Worm (Caenorhabditis elegans): Measurements from ENCODE around the gene mlp-1.

The mlp-1 gene

DNA sequence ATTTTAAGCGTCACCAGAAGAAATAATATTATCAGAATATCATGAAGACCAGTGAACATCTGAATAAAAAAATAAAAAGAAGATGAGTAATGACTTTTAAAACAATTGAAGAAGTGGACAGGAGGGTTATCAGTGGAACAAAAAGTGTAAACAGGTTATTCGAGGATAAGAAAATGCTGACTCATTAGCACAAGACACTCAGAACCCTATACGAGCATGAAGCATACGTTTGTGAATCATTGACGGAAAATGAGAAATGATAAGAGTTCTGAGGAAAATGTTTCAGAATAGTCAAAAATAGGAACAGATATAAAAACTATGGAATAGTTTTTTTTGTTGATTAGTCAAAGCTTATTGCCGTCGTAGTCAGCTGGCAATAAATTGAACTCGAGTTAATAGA, 42.0 kb downstream of the mlp-1 start, which contains the start of gene zmp-1:
zmp-1 (minus strand) TSS at position 101 of the 400 bp plus-strand sequence.
- no peak for TF ChIP-seq ztf-29 (GFP tag; IDR thresholded peaks at IDR 0.05)
- no peak for TF ChIP-seq cog-1 (tag; optimal IDR thresholded peaks at IDR 0.05)
- TF ChIP-seq flt-1 (GFP tag; IDR thresholded peaks at IDR 0.05), result no peak
- TF ChIP-seq ref-1 (GFP tag; conservative IDR thresholded peaks at IDR 0.05), result no peak
- TF ChIP-seq med-1 (GFP tag; optimal IDR thresholded peaks at IDR 0.05; ENCODE audit: insufficient read depth), result no peak
- TF ChIP-seq ztf-23 (GFP tag; IDR thresholded peaks at IDR 0.05), result no peak
- no peak for TF ChIP-seq tab-1 (GFP tag; IDR thresholded peaks at IDR 0.05)
- TF ChIP-seq T22C8.4 (GFP tag; IDR thresholded peaks at IDR 0.05), result no peak
- no peak for TF ChIP-seq klf-2 (GFP tag; conservative IDR thresholded peaks at IDR 0.05)

- TF ChIP-seq tab-1 (GFP tag; IDR thresholded peaks at IDR 0.05) (0 out of 2 replicates have a peak, but pooled peaks have one; percentile 23), T22C8.4 (GFP tag; IDR thresholded peaks at IDR 0.05) (no peak)
Measured at ce11 chrIII:5931433-5931994, 43.3 kb downstream of the mlp-1 start, which contains the start of gene EGAP1.5. Gene EGAP1.5 (plus strand): TSS chrIII:5931721.

DNA sequence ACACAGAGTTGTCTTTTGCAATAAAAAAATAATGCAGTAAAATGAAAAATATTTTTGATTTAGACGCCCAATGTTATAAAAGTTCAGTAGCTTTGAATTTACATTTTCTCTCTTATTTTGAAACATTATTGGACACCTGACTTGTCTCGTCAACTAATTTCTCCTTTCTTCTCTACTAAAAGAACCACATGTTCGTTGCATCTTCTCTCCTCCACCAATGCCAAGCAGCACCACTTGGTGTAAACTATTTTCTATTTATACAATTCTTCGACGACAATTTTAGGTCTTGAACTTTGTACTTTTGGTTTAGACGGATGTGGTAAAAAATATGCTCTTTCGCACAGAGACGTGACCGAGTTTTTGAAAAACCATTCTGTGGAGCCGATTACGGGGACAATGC, 44.2 kb downstream of the mlp-1 start:
- TF ChIP-seq cog-1 (tag; optimal IDR thresholded peaks at IDR 0.05) (no peak), flt-1 (GFP tag; IDR thresholded peaks at IDR 0.05) (no peak), klf-2 (GFP tag; conservative IDR thresholded peaks at IDR 0.05) (no peak), ztf-29 (GFP tag; IDR thresholded peaks at IDR 0.05) (no peak), ztf-23 (GFP tag; IDR thresholded peaks at IDR 0.05) (no peak), T22C8.4 (GFP tag; IDR thresholded peaks at IDR 0.05) (no peak), ref-1 (GFP tag; conservative IDR thresholded peaks at IDR 0.05) (no peak), med-1 (GFP tag; optimal IDR thresholded peaks at IDR 0.05; ENCODE audit: insufficient read depth) (no peak), tab-1 (GFP tag; IDR thresholded peaks at IDR 0.05) (no peak)

ce11 chrIII:5925724-5926123, 49.1 kb downstream of the mlp-1 start, which contains the start of the genes dnc-2 and bcl-7:
Gene dnc-2 (minus strand): TSS chrIII:5925756.
Gene bcl-7 (plus strand): TSS chrIII:5926086.
- TF ChIP-seq ref-1 (GFP tag; conservative IDR thresholded peaks at IDR 0.05), result no peak
- TF ChIP-seq tab-1 (GFP tag; IDR thresholded peaks at IDR 0.05), result no peak
- no peak for TF ChIP-seq flt-1 (GFP tag; IDR thresholded peaks at IDR 0.05)
- TF ChIP-seq med-1 (GFP tag; optimal IDR thresholded peaks at IDR 0.05; ENCODE audit: insufficient read depth), result no peak

- no peak for TF ChIP-seq flt-1 (GFP tag; IDR thresholded peaks at IDR 0.05)
- no peak for TF ChIP-seq cog-1 (tag; optimal IDR thresholded peaks at IDR 0.05)
- no peak for TF ChIP-seq ztf-23 (GFP tag; IDR thresholded peaks at IDR 0.05)
- TF ChIP-seq T22C8.4 (GFP tag; IDR thresholded peaks at IDR 0.05), result no peak
- no peak for TF ChIP-seq ztf-29 (GFP tag; IDR thresholded peaks at IDR 0.05)
- TF ChIP-seq klf-2 (GFP tag; conservative IDR thresholded peaks at IDR 0.05), result no peak
- TF ChIP-seq ref-1 (GFP tag; conservative IDR thresholded peaks at IDR 0.05), result no peak
- TF ChIP-seq tab-1 (GFP tag; IDR thresholded peaks at IDR 0.05), result no peak
- no peak for TF ChIP-seq med-1 (GFP tag; optimal IDR thresholded peaks at IDR 0.05; ENCODE audit: insufficient read depth)
Measured at ce11 chrIII:5922236-5922635, 52.6 kb downstream of the mlp-1 start.
